Fruit fly (Drosophila melanogaster): Measurements from ENCODE around the gene CG34155.

CG34155 gene

dm6 chr3R:30560070-30560469 is at the start of gene CG34155:
TSS of gene CG34155 (minus strand) at chr3R:30560199.
- TF ChIP-seq CG10147 (GFP tag; optimal IDR thresholded peaks at IDR 0.05) (no peak), Ravus (GFP tag; IDR thresholded peaks at IDR 0.05) (no peak), CrebB (tag; optimal IDR thresholded peaks at IDR 0.05) (no peak), CG15601 (tag; optimal IDR thresholded peaks at IDR 0.05) (no peak), Myb (GFP tag; optimal IDR thresholded peaks at IDR 0.05) (no peak), CG9437 (GFP tag; optimal IDR thresholded peaks at IDR 0.05) (no peak), CG32767 (GFP tag; IDR thresholded peaks at IDR 0.05) (no peak), CG3281 (GFP tag; optimal IDR thresholded peaks at IDR 0.05) (no peak), nerfin-2 (GFP tag; IDR thresholded peaks at IDR 0.05; ENCODE audit: partially characterized antibody) (no peak), CG5245 (GFP tag; optimal IDR thresholded peaks at IDR 0.05) (no peak), CG12769 (tag; optimal IDR thresholded peaks at IDR 0.05) (no peak), CG8290 (GFP tag; optimal IDR thresholded peaks at IDR 0.05) (no peak), CG8290 (tag; optimal IDR thresholded peaks at IDR 0.05) (no peak), Nf-YB (GFP tag; optimal IDR thresholded peaks at IDR 0.05) (no peak), ranshi (GFP tag; IDR thresholded peaks at IDR 0.05) (no peak), da (GFP tag; optimal IDR thresholded peaks at IDR 0.05) (no peak), gce (GFP tag; IDR thresholded peaks at IDR 0.05) (0 out of 3 replicates have a peak, but pooled peaks have one; percentile 13), CG10543 (GFP tag; optimal IDR thresholded peaks at IDR 0.05) (peak; percentile 13), CG9932 (GFP tag; IDR thresholded peaks at IDR 0.05) (no peak), CG6272 (GFP tag; IDR thresholded peaks at IDR 0.05) (0 out of 2 replicates have a peak, but pooled peaks have one; percentile 8), nom (GFP tag; optimal IDR thresholded peaks at IDR 0.05) (no peak), CG17328 (GFP tag; IDR thresholded peaks at IDR 0.05) (no peak), dm (GFP tag; optimal IDR thresholded peaks at IDR 0.05) (no peak), CG33213 (GFP tag; optimal IDR thresholded peaks at IDR 0.05) (no peak), Deaf1 (tag; optimal IDR thresholded peaks at IDR 0.05) (peak; percentile 97), abd-A (tag; optimal IDR thresholded peaks at IDR 0.05) (no peak), kay (GFP tag; optimal IDR thresholded peaks at IDR 0.05) (no peak), Bgb (GFP tag; IDR thresholded peaks at IDR 0.05; ENCODE audit: partially characterized antibody) (0 out of 2 replicates have a peak, but pooled peaks have one; percentile 13), Ada2b (GFP tag; IDR thresholded peaks at IDR 0.05) (no peak), cas (GFP tag; IDR thresholded peaks at IDR 0.05) (no peak), crc (GFP tag; optimal IDR thresholded peaks at IDR 0.05) (no peak), gem (tag; optimal IDR thresholded peaks at IDR 0.05) (no peak), CG12744 (GFP tag; optimal IDR thresholded peaks at IDR 0.05) (no peak), YL-1 (GFP tag; optimal IDR thresholded peaks at IDR 0.05) (no peak), wek (GFP tag; optimal IDR thresholded peaks at IDR 0.05) (no peak), Side (GFP tag; optimal IDR thresholded peaks at IDR 0.05) (no peak), CG15073 (GFP tag; optimal IDR thresholded peaks at IDR 0.05) (no peak), C15 (GFP tag; IDR thresholded peaks at IDR 0.05) (no peak), zen2 (GFP tag; IDR thresholded peaks at IDR 0.05; ENCODE audit: partially characterized antibody) (0 out of 3 replicates have a peak, but pooled peaks have one; percentile 10), lab (GFP tag; optimal IDR thresholded peaks at IDR 0.05) (no peak), crp (GFP tag; optimal IDR thresholded peaks at IDR 0.05) (no peak), pnt (GFP tag; optimal IDR thresholded peaks at IDR 0.05) (no peak), CG18011 (GFP tag; optimal IDR thresholded peaks at IDR 0.05) (no peak), CG13624 (GFP tag; optimal IDR thresholded peaks at IDR 0.05) (no peak), Sox102F (GFP tag; optimal IDR thresholded peaks at IDR 0.05) (no peak), Chrac-16 (GFP tag; optimal IDR thresholded peaks at IDR 0.05) (no peak), CkIIα-i1 (GFP tag; IDR thresholded peaks at IDR 0.05) (no peak), tna (GFP tag; IDR thresholded peaks at IDR 0.05; ENCODE audit: partially characterized antibody) (no peak), chinmo (GFP tag; IDR thresholded peaks at IDR 0.05; ENCODE audit: partially characterized antibody) (0 out of 4 replicates have a peak, but pooled peaks have one; percentile 8), Hr51 (GFP tag; optimal IDR thresholded peaks at IDR 0.05) (no peak), scrt (GFP tag; optimal IDR thresholded peaks at IDR 0.05) (peak; percentile 88)

Data from whole organism, embryonic.